Worm (Caenorhabditis elegans): Measurements from ENCODE around the gene F36G3.2.

ce11 chrX:9843568-9843967 lies 49.5 kb upstream of the F36G3.2 start:
- TF ChIP-seq pha-4 (tag; optimal IDR thresholded peaks at IDR 0.05) (no peak), unc-86 (tag; optimal IDR thresholded peaks at IDR 0.05) (no peak), ama-1 (optimal IDR thresholded peaks at IDR 0.05) (no peak), elt-2 (tag; optimal IDR thresholded peaks at IDR 0.05) (no peak), nhr-11 (tag; optimal IDR thresholded peaks at IDR 0.05) (no peak), tbx-2 (tag; optimal IDR thresholded peaks at IDR 0.05) (no peak), ceh-9 (tag; optimal IDR thresholded peaks at IDR 0.05) (no peak), elt-4 (tag; optimal IDR thresholded peaks at IDR 0.05) (no peak), ceh-24 (tag; optimal IDR thresholded peaks at IDR 0.05) (no peak), che-1 (tag; optimal IDR thresholded peaks at IDR 0.05) (no peak), fax-1 (tag; optimal IDR thresholded peaks at IDR 0.05) (no peak), syd-9 (tag; optimal IDR thresholded peaks at IDR 0.05) (no peak), npax-4 (tag; optimal IDR thresholded peaks at IDR 0.05) (no peak), fkh-10 (GFP tag; optimal IDR thresholded peaks at IDR 0.05) (no peak)

Measured in whole organism, late embryonic.